Worm (Caenorhabditis elegans): ENCODE data around the gene Y69A2AL.2.

Y69A2AL.2 gene

DNA sequence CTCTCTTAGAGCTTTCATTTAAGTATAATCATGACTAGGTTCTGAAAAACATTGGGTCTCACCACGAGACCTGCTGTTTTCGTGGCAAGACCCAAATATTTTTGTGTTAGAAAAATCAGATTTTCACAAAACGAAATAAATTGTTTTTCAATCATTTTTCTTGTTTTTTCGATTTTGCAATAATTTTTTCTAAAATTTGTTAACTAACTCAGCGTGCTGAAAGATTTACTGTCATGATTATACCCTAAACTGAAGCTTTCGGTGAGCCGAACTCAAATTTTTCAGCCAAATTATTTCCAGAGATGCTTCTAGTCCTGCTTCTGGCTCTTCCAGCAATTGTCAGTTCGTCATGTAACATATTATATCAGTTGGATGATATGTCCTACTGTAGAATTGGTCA is at the start of gene Y69A2AL.2:
Y69A2AL.2 (plus strand) TSS at position 301 of the 400 bp plus-strand sequence.
- TF ChIP-seq ztf-29 (GFP tag; IDR thresholded peaks at IDR 0.05) (no peak), klf-2 (GFP tag; conservative IDR thresholded peaks at IDR 0.05) (no peak), cog-1 (tag; optimal IDR thresholded peaks at IDR 0.05) (no peak), ref-1 (GFP tag; conservative IDR thresholded peaks at IDR 0.05) (no peak), tab-1 (GFP tag; IDR thresholded peaks at IDR 0.05) (no peak), ztf-23 (GFP tag; IDR thresholded peaks at IDR 0.05) (no peak)

DNA sequence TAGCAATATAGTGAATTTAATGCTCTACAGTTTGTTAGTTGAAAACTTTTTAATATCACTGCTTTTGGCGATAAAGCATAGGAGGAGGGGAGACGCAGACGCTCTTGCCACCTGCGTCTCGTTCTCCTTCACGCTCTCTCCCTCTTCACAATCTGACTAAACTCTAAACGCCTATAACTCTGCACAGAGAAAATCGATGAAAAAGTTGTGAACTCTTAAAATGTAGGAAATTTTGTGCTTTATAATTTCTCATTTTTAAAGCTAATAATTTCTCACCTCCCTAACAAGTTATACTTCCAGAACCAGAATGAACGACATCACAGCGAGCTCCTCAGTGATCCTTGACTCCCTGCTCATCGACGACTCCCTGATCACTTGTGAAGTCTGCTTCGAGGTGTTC is 49.4 kb upstream of the Y69A2AL.2 start, which contains the start of gene C45G7.4:
C45G7.4 (plus strand) TSS at position 301 of the 400 bp plus-strand sequence.
- TF ChIP-seq ztf-23 (GFP tag; IDR thresholded peaks at IDR 0.05) (no peak), tab-1 (GFP tag; IDR thresholded peaks at IDR 0.05) (no peak), med-1 (GFP tag; optimal IDR thresholded peaks at IDR 0.05; ENCODE audit: insufficient read depth) (no peak)

DNA sequence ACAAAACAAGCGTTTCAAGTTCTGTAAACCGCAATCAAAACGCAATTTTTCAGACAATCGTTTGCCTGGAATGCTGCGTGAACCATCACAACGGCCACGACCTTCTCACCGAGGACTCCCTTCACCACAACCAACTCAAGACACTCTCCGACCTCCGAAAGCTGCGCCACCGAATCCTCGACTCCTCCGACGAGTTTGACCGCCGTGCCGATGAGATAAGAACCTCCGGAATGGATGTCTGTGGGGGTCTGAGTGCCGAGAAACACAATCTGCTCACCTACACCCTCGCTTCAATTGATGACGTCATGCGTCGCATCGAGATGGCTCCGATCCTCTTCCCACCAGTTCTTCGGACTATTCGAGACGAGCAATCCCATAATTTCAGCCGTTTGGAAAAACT is 47.7 kb upstream of the Y69A2AL.2 start:
- no peak for TF ChIP-seq ref-1 (GFP tag; conservative IDR thresholded peaks at IDR 0.05)
- no peak for TF ChIP-seq med-1 (GFP tag; optimal IDR thresholded peaks at IDR 0.05; ENCODE audit: insufficient read depth)
- no peak for TF ChIP-seq klf-2 (GFP tag; conservative IDR thresholded peaks at IDR 0.05)
- no peak for TF ChIP-seq T22C8.4 (GFP tag; IDR thresholded peaks at IDR 0.05)
- TF ChIP-seq cog-1 (tag; optimal IDR thresholded peaks at IDR 0.05) = no peak
- TF ChIP-seq tab-1 (GFP tag; IDR thresholded peaks at IDR 0.05) = no peak
- no peak for TF ChIP-seq ztf-23 (GFP tag; IDR thresholded peaks at IDR 0.05)
- TF ChIP-seq ztf-29 (GFP tag; IDR thresholded peaks at IDR 0.05) = no peak
- TF ChIP-seq flt-1 (GFP tag; IDR thresholded peaks at IDR 0.05) = no peak

DNA sequence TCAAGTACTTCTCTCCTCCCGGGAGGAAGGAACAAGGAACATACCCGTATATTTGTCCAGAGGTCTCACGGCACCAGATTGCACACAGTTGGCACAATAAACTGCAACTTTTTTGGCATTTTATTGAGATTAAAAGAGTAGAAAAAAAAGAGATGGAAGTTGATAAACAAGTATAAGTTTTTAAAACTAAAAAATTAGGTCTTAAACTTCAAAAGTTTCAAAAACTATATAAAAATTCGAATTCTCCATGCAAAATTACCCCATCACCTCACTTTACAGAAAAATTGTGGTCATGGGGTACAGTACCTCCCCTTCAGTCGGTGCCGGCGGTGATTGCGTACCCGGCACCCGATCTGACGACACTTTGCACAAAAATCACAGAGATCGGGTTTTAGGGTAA is 30.8 kb upstream of the Y69A2AL.2 start, which contains the start of gene C45G7.13:
C45G7.13 (minus strand) TSS at position 101 of the 400 bp plus-strand sequence.
- TF ChIP-seq ztf-23 (GFP tag; IDR thresholded peaks at IDR 0.05) (no peak), cog-1 (tag; optimal IDR thresholded peaks at IDR 0.05) (no peak), med-1 (GFP tag; optimal IDR thresholded peaks at IDR 0.05; ENCODE audit: insufficient read depth) (no peak), T22C8.4 (GFP tag; IDR thresholded peaks at IDR 0.05) (no peak), tab-1 (GFP tag; IDR thresholded peaks at IDR 0.05) (no peak), ztf-29 (GFP tag; IDR thresholded peaks at IDR 0.05) (no peak), flt-1 (GFP tag; IDR thresholded peaks at IDR 0.05) (no peak), ref-1 (GFP tag; conservative IDR thresholded peaks at IDR 0.05) (no peak), klf-2 (GFP tag; conservative IDR thresholded peaks at IDR 0.05) (no peak)

DNA sequence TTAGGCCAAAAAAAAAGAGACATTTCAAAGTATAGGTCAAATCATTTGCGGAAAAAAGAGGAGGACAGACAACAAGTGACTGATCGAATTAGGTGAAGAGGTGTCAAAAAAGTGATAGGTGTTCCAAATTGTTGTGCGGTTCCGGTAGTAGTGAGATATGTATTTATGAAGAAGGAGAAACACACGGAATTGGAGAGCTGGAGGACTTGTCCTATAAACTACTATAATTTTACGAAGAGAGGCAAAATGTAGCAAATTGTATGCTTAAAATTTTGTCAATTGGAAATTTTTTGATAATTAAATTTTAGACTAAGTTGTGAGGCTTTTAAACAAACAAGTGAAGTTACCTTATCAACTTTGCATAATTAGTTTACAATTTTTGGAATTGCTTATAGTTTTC is 30.4 kb upstream of the Y69A2AL.2 start:
- TF ChIP-seq ztf-23 (GFP tag; IDR thresholded peaks at IDR 0.05) (no peak), T22C8.4 (GFP tag; IDR thresholded peaks at IDR 0.05) (no peak), klf-2 (GFP tag; conservative IDR thresholded peaks at IDR 0.05) (no peak), tab-1 (GFP tag; IDR thresholded peaks at IDR 0.05) (no peak), cog-1 (tag; optimal IDR thresholded peaks at IDR 0.05) (no peak), ref-1 (GFP tag; conservative IDR thresholded peaks at IDR 0.05) (no peak), med-1 (GFP tag; optimal IDR thresholded peaks at IDR 0.05; ENCODE audit: insufficient read depth) (no peak), ztf-29 (GFP tag; IDR thresholded peaks at IDR 0.05) (no peak), flt-1 (GFP tag; IDR thresholded peaks at IDR 0.05) (no peak)

DNA sequence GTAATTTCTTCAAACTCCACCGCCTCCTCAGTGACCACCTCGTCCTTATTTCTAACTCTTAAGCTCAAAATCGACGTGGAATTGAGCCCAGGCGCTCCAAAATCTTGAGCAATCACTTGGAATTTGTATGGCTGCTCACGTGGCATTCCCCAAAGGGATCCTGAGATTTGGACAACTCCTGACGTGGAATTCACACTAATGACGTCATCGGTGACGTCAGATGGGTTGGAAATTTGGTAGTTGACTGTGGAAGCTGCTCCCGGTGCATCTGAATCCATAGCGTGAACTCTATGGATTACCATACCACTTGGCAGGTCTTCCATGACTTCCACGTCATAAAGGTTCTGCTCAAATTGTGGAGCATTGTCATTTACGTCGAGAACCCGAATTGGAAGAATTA is 26.9 kb upstream of the Y69A2AL.2 start:
- TF ChIP-seq klf-2 (GFP tag; conservative IDR thresholded peaks at IDR 0.05) = no peak
- no peak for TF ChIP-seq ref-1 (GFP tag; conservative IDR thresholded peaks at IDR 0.05)
- TF ChIP-seq cog-1 (tag; optimal IDR thresholded peaks at IDR 0.05) = no peak
- no peak for TF ChIP-seq ztf-23 (GFP tag; IDR thresholded peaks at IDR 0.05)
- TF ChIP-seq ztf-29 (GFP tag; IDR thresholded peaks at IDR 0.05) = no peak
- TF ChIP-seq T22C8.4 (GFP tag; IDR thresholded peaks at IDR 0.05) = no peak
- no peak for TF ChIP-seq flt-1 (GFP tag; IDR thresholded peaks at IDR 0.05)
- TF ChIP-seq med-1 (GFP tag; optimal IDR thresholded peaks at IDR 0.05; ENCODE audit: insufficient read depth) = no peak
- TF ChIP-seq tab-1 (GFP tag; IDR thresholded peaks at IDR 0.05) = no peak

DNA sequence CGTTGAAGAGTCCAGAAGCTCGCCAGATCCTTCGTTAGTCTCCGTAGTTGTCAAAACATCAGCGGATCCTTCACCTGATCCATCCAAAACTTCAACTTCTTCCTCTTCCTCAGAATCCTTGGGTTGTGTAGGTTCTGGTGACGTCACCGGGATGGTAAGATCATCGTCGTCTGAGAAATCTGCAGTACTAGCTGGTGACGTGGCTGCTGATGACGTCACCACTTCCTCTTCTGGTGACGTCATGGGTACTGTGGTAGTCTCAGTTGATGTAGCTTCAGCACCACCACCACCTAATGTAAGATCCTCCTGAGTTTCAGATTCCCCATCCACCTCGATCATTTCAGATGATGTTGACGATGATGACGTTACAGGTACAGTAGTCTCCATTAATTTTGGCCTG is 20.7 kb upstream of the Y69A2AL.2 start:
- no peak for TF ChIP-seq ref-1 (GFP tag; conservative IDR thresholded peaks at IDR 0.05)
- no peak for TF ChIP-seq flt-1 (GFP tag; IDR thresholded peaks at IDR 0.05)
- TF ChIP-seq cog-1 (tag; optimal IDR thresholded peaks at IDR 0.05) = no peak
- no peak for TF ChIP-seq ztf-29 (GFP tag; IDR thresholded peaks at IDR 0.05)
- TF ChIP-seq med-1 (GFP tag; optimal IDR thresholded peaks at IDR 0.05; ENCODE audit: insufficient read depth) = no peak
- TF ChIP-seq tab-1 (GFP tag; IDR thresholded peaks at IDR 0.05) = no peak
- no peak for TF ChIP-seq T22C8.4 (GFP tag; IDR thresholded peaks at IDR 0.05)
- no peak for TF ChIP-seq ztf-23 (GFP tag; IDR thresholded peaks at IDR 0.05)
- no peak for TF ChIP-seq klf-2 (GFP tag; conservative IDR thresholded peaks at IDR 0.05)

DNA sequence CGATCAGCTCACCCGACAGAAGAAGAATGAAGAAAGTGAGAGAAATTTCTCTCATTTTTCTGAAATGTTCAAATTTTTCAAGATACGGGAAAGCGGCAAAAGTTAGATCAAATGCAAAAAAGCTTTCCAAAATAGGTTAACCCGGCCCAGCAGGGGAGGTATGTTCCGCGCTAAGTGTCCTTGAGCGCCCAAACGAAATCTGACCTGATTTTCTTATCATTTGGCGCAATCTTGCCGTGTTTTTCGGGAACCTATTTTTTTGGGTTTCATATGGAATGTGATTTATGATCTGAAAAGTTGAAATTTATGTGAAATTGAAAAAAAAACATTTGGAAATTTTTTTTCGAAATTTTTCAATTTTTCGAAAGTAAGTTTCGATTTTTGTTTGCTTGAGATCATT is 18.7 kb upstream of the Y69A2AL.2 start, which contains the start of gene cdh-10:
cdh-10 (minus strand) TSS at position 59 of the 400 bp plus-strand sequence.
- no peak for TF ChIP-seq ref-1 (GFP tag; conservative IDR thresholded peaks at IDR 0.05)
- no peak for TF ChIP-seq ztf-29 (GFP tag; IDR thresholded peaks at IDR 0.05)
- no peak for TF ChIP-seq T22C8.4 (GFP tag; IDR thresholded peaks at IDR 0.05)
- no peak for TF ChIP-seq tab-1 (GFP tag; IDR thresholded peaks at IDR 0.05)
- no peak for TF ChIP-seq flt-1 (GFP tag; IDR thresholded peaks at IDR 0.05)
- TF ChIP-seq med-1 (GFP tag; optimal IDR thresholded peaks at IDR 0.05; ENCODE audit: insufficient read depth) = no peak
- no peak for TF ChIP-seq ztf-23 (GFP tag; IDR thresholded peaks at IDR 0.05)
- no peak for TF ChIP-seq klf-2 (GFP tag; conservative IDR thresholded peaks at IDR 0.05)
- no peak for TF ChIP-seq cog-1 (tag; optimal IDR thresholded peaks at IDR 0.05)

DNA sequence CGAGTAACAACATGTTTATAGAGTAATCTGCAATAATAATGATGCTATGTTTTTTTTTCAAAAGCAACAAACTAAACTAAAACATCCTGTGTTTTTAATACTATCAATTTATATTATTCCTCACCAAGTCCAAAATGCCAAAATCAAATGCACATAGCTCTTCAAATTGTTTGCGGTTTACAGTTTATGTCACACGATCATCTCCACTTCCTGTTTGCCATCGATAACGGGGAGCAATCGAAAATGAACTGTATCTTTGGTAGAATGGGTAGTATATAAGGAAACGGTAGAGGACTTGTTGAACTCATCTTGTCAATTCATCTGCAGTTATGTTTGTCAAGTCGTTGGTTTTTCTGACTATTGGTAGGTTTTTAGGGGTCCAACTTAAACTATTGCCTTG is 17.9 kb upstream of the Y69A2AL.2 start, which contains the start of gene ilys-3:
ilys-3 (plus strand) TSS at position 301 of the 400 bp plus-strand sequence.
- TF ChIP-seq cog-1 (tag; optimal IDR thresholded peaks at IDR 0.05) (no peak), T22C8.4 (GFP tag; IDR thresholded peaks at IDR 0.05) (no peak), klf-2 (GFP tag; conservative IDR thresholded peaks at IDR 0.05) (no peak), tab-1 (GFP tag; IDR thresholded peaks at IDR 0.05) (no peak), ztf-29 (GFP tag; IDR thresholded peaks at IDR 0.05) (no peak), flt-1 (GFP tag; IDR thresholded peaks at IDR 0.05) (no peak), med-1 (GFP tag; optimal IDR thresholded peaks at IDR 0.05; ENCODE audit: insufficient read depth) (no peak), ztf-23 (GFP tag; IDR thresholded peaks at IDR 0.05) (no peak), ref-1 (GFP tag; conservative IDR thresholded peaks at IDR 0.05) (no peak)

DNA sequence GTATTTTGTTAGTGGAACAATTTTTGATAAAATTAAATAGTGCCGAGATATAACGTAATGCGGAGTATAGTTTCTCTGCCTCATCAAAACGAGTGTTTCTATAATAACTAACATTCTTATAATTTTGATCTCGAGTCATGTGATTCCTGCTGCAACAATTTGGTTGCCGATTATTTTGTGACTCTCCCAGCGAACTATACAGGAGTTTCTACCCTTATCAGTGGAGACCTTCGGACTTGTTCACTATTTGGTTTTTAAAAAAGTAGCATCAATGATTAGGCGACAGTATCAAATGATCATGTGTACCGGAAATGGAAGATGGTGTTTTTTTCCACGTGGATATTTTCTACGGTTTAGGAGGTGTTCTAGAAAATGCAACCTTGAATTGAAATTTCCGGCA is 15.8 kb upstream of the Y69A2AL.2 start:
- TF ChIP-seq T22C8.4 (GFP tag; IDR thresholded peaks at IDR 0.05) (no peak), med-1 (GFP tag; optimal IDR thresholded peaks at IDR 0.05; ENCODE audit: insufficient read depth) (no peak), ztf-29 (GFP tag; IDR thresholded peaks at IDR 0.05) (no peak), cog-1 (tag; optimal IDR thresholded peaks at IDR 0.05) (no peak)
